Worm (Caenorhabditis elegans): Measurements from ENCODE around the gene lbp-3.
A peak's percentile ranks its signal among the peaks of the same experiment; 100 is the strongest.

The lbp-3 gene

DNA sequence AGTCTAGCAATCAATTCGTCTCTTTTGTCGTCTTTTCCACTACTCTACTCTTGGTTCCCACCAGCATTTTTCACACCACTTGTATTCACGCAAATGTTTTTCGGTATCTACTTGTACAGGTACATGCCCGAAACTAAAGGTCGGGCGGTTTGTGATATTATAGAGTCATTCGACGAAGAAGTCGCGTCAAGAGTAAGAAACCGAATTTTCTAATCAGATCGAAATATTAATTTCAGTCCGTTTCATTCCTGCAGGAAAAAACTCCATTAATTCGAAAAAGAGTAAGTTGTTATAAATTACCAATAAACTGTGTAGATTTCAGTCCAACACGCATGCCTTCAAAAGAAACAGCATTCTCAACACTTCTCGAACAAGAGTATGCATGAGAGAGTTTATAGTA lies 34.8 kb downstream of the lbp-3 start:
- TF ChIP-seq lim-6 (tag; optimal IDR thresholded peaks at IDR 0.05) (no peak), ztf-16 (tag; optimal IDR thresholded peaks at IDR 0.05) (no peak), ref-2 (tag; optimal IDR thresholded peaks at IDR 0.05) (no peak), hlh-30 (tag; optimal IDR thresholded peaks at IDR 0.05; ENCODE audit: insufficient read depth) (no peak), hlh-15 (tag; optimal IDR thresholded peaks at IDR 0.05) (no peak), ttx-3 (tag; optimal IDR thresholded peaks at IDR 0.05) (no peak), tbx-7 (tag; optimal IDR thresholded peaks at IDR 0.05) (no peak), nhr-11 (tag; optimal IDR thresholded peaks at IDR 0.05) (no peak), syd-9 (tag; optimal IDR thresholded peaks at IDR 0.05) (no peak), fax-1 (tag; optimal IDR thresholded peaks at IDR 0.05) (no peak), pha-2 (tag; optimal IDR thresholded peaks at IDR 0.05) (no peak), K02D7.2 (tag; optimal IDR thresholded peaks at IDR 0.05) (no peak), sox-2 (GFP tag; IDR thresholded peaks at IDR 0.05) (no peak), elt-2 (tag; optimal IDR thresholded peaks at IDR 0.05) (no peak), rnt-1 (tag; optimal IDR thresholded peaks at IDR 0.05) (no peak), fkh-10 (GFP tag; optimal IDR thresholded peaks at IDR 0.05) (no peak), C38D4.7 (GFP tag; optimal IDR thresholded peaks at IDR 0.05) (no peak), sox-4 (tag; optimal IDR thresholded peaks at IDR 0.05) (no peak), nhr-232 (tag; optimal IDR thresholded peaks at IDR 0.05) (no peak), ama-1 (optimal IDR thresholded peaks at IDR 0.05) (no peak)

DNA sequence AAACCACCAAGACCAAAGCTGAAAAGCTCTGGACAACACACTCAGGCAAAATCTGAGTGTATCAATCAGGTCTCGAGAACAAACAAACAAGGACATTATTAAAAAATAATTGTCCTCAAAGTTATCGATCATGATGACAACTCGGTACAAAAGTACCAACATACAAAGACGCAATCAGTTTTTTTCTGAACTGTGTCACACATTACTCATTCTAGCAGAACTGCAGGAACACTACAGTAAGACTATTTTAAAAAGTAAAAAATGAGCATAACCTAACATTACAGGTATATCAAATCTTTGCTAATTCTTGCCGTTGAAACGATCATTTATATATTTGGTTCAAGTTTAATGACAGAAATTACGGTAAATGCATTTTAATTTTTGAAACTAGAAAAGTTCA lies 39.0 kb downstream of the lbp-3 start, which contains the start of gene K09C4.2:
K09C4.2 (plus strand) TSS at position 301 of the 400 bp plus-strand sequence.
- TF ChIP-seq ahr-1 (tag; optimal IDR thresholded peaks at IDR 0.05) (no peak), pros-1 (tag; optimal IDR thresholded peaks at IDR 0.05) (no peak), fax-1 (tag; optimal IDR thresholded peaks at IDR 0.05) (no peak), fkh-6 (tag; optimal IDR thresholded peaks at IDR 0.05) (no peak), ceh-18 (tag; optimal IDR thresholded peaks at IDR 0.05) (no peak), unc-42 (tag; optimal IDR thresholded peaks at IDR 0.05) (no peak), ceh-2 (tag; optimal IDR thresholded peaks at IDR 0.05) (no peak), ceh-31 (tag; optimal IDR thresholded peaks at IDR 0.05) (no peak), nhr-232 (tag; optimal IDR thresholded peaks at IDR 0.05) (no peak)

DNA sequence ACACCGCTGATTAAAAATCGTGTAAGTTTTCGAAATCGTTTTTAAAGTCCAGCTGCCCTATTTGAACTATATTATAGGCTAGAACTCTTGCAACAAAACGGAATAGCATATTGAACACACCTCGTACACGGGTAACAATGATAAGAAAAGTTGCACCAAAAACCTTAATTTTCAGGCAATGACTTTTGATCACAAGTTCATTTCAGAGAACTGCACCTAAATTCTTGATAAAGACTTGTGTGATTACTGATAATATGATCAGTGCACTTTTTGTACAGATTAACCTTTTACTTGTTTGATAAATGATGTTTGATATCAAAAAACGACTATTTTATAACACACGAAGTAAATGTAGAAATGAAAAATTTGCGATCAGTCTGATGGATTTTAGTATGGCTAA lies 40.6 kb downstream of the lbp-3 start:
- TF ChIP-seq elt-2 (tag; optimal IDR thresholded peaks at IDR 0.05): peak; percentile 57
- TF ChIP-seq sox-4 (tag; optimal IDR thresholded peaks at IDR 0.05): no peak

DNA sequence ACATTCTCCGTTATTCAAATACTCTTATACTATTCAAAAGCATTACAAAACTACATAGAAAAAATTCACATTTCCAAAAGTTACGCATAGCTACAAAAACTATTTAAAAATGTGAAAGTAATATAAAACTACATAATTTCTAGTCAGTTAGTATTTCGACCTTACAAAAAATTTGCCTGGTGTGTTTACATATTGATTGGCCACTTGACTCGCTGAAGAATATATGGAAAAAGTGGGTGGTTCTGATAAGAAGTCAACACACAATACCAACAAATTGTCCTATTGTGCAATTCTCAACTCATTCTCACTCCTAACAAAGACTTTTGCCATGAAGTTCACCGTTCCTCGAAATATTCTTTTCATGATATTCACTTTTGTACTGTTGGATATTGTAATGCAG lies 41.4 kb downstream of the lbp-3 start, which contains the start of gene K09C4.1:
K09C4.1 (plus strand) TSS at position 301 of the 400 bp plus-strand sequence.
- TF ChIP-seq nhr-11 (tag; optimal IDR thresholded peaks at IDR 0.05): no peak
- TF ChIP-seq che-1 (tag; optimal IDR thresholded peaks at IDR 0.05): no peak
- no peak for TF ChIP-seq ttx-3 (tag; optimal IDR thresholded peaks at IDR 0.05)
- TF ChIP-seq ceh-9 (tag; optimal IDR thresholded peaks at IDR 0.05): no peak
- no peak for TF ChIP-seq ceh-45 (GFP tag; IDR thresholded peaks at IDR 0.05)
- no peak for TF ChIP-seq F13H6.1 (tag; optimal IDR thresholded peaks at IDR 0.05)
- TF ChIP-seq odd-2 (tag; optimal IDR thresholded peaks at IDR 0.05): no peak
- no peak for TF ChIP-seq fkh-6 (tag; optimal IDR thresholded peaks at IDR 0.05)
- TF ChIP-seq nfya-1 (tag; optimal IDR thresholded peaks at IDR 0.05): no peak
- TF ChIP-seq ceh-6 (GFP tag; optimal IDR thresholded peaks at IDR 0.05): no peak
- TF ChIP-seq nhr-232 (tag; optimal IDR thresholded peaks at IDR 0.05): no peak
- no peak for TF ChIP-seq ceh-2 (tag; optimal IDR thresholded peaks at IDR 0.05)
- TF ChIP-seq unc-42 (tag; optimal IDR thresholded peaks at IDR 0.05): no peak

DNA sequence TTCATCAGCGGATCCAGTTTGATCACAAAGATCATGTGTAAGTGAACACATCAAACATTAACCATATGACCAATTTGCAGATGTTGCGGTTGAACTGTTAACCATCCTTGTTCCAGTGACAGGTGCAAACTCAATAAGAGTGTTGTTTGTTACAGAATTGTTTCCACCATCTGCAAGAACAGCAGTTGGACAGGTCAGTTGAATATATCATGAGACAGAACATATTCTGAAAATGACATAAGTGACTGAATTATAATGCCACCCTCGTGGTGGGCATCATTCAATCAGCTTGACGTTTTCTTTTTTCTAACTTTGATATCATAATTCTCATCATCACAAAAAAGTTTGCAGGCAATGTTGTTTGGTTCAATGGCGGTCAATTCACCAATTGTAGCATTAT lies 43.4 kb downstream of the lbp-3 start:
- TF ChIP-seq pag-3 (tag; optimal IDR thresholded peaks at IDR 0.05; ENCODE audit: borderline replicate concordance) (no peak), hlh-30 (tag; optimal IDR thresholded peaks at IDR 0.05; ENCODE audit: insufficient read depth) (no peak), pat-9 (tag; optimal IDR thresholded peaks at IDR 0.05) (no peak), sox-4 (tag; optimal IDR thresholded peaks at IDR 0.05) (no peak)

Data from whole organism, late embryonic.